Worm (Caenorhabditis elegans) whole organism, L1 larva: ENCODE data around the gene egl-27.

ENCODE experiments used
- C04F5.9 ChIP-seq: sonication (generic microtip); optimal IDR thresholded peaks from 2 replicates; lab custom pipeline; 2016; ENCODE audit warnings: missing genetic modification characterization, missing compliant biosample characterization
- C16A3.4 ChIP-seq: fragments of 150-350 bp; optimal IDR thresholded peaks from 2 replicates; lab custom pipeline; 2014; ENCODE audit warnings: missing biosample characterization, missing genetic modification characterization
- F16B12.6 ChIP-seq: fragments of 150-350 bp; optimal IDR thresholded peaks from 2 replicates; lab custom pipeline; 2014; ENCODE audit warnings: missing biosample characterization, missing genetic modification characterization
- aha-1 ChIP-seq: fragments of 150-350 bp; optimal IDR thresholded peaks from 2 replicates; lab custom pipeline; 2014; ENCODE audit warnings: missing biosample characterization, missing genetic modification characterization
- aly-2 ChIP-seq: fragments of 150-350 bp; optimal IDR thresholded peaks from 2 replicates; lab custom pipeline; 2014; ENCODE audit warnings: missing biosample characterization, missing genetic modification characterization
- ama-1 ChIP-seq: fragments of 150-350 bp; optimal IDR thresholded peaks from 2 replicates; lab custom pipeline; 2014
- ceh-63 ChIP-seq: fragments of 200-800 bp; sonication (Bioruptor generic); optimal IDR thresholded peaks from 2 replicates; lab custom pipeline; 2018; ENCODE audit warnings: mild to moderate bottlenecking, missing genetic modification characterization, missing compliant biosample characterization
- ceh-8 ChIP-seq: fragments of 200-800 bp; sonication (Bioruptor generic); optimal IDR thresholded peaks from 2 replicates; lab custom pipeline; 2018; ENCODE audit warnings: mild to moderate bottlenecking, missing genetic modification characterization, moderate library complexity, missing compliant biosample characterization
- ceh-88 ChIP-seq: fragments of 200-800 bp; sonication (Bioruptor generic); IDR thresholded peaks from 2 replicates; pipeline ENCODE4 v1.3.6; 2022; ENCODE audit warnings: missing genetic modification characterization, missing compliant biosample characterization
- ceh-90 ChIP-seq: sonication (generic microtip); optimal IDR thresholded peaks from 2 replicates; lab custom pipeline; 2016; ENCODE audit warnings: missing genetic modification characterization, missing compliant biosample characterization
- dpl-1 ChIP-seq, 3 experiments: fragments of 150-350 bp in 2 of 3; sonication (generic microtip) in 1 of 3; optimal IDR thresholded peaks; 2 replicates each; lab custom pipeline; 2014 to 2017; ENCODE audit warnings: missing biosample characterization in 3 of 3, missing genetic modification characterization in 3 of 3, missing genetic modification reagents in 3 of 3
- efl-3 ChIP-seq: fragments of 200-800 bp; sonication (Bioruptor generic); optimal IDR thresholded peaks from 2 replicates; lab custom pipeline; 2018; ENCODE audit warnings: mild to moderate bottlenecking, missing genetic modification characterization, missing compliant biosample characterization
- egl-13 ChIP-seq: sonication (generic microtip); optimal IDR thresholded peaks from 2 replicates; lab custom pipeline; 2016; ENCODE audit warnings: missing genotype, missing genetic modification reagents, missing genetic modification characterization, missing compliant biosample characterization
- egl-27 ChIP-seq, 2 experiments: fragments of 150-350 bp in 1 of 2; sonication (generic microtip); optimal IDR thresholded peaks; 3 replicates each; lab custom pipeline; 2017 to 2018; ENCODE audit warnings: missing biosample characterization in 2 of 2, missing genetic modification characterization in 2 of 2, missing genetic modification reagents in 2 of 2
- elt-2 ChIP-seq: sonication (generic microtip); optimal IDR thresholded peaks from 2 replicates; lab custom pipeline; 2016; ENCODE audit warnings: missing genetic modification characterization, mild to moderate bottlenecking, inconsistent platforms, missing compliant biosample characterization, missing genetic modification reagents
- ets-5 ChIP-seq: fragments of 200-800 bp; sonication (Bioruptor generic); IDR thresholded peaks from 2 replicates; pipeline ENCODE4 v1.3.6; 2022; ENCODE audit warnings: missing genetic modification characterization, missing compliant biosample characterization
- fkh-8 ChIP-seq: sonication (generic microtip); optimal IDR thresholded peaks from 2 replicates; lab custom pipeline; 2016; ENCODE audit warnings: mild to moderate bottlenecking, missing genetic modification characterization, missing compliant biosample characterization
- grh-1 ChIP-seq: fragments of 200-800 bp; sonication (Bioruptor generic); IDR thresholded peaks from 2 replicates; pipeline ENCODE4 v1.3.6; 2022; ENCODE audit warnings: missing genetic modification reagents, missing genetic modification characterization, missing compliant biosample characterization
- hlh-17 ChIP-seq: fragments of 200-800 bp; sonication (Bioruptor generic); optimal IDR thresholded peaks from 2 replicates; lab custom pipeline; 2018; ENCODE audit warnings: missing genetic modification characterization, mild to moderate bottlenecking, missing compliant biosample characterization, moderate library complexity, borderline replicate concordance
- hlh-4 ChIP-seq: sonication (generic microtip); optimal IDR thresholded peaks from 2 replicates; lab custom pipeline; 2016; ENCODE audit warnings: mild to moderate bottlenecking, missing genetic modification characterization, missing compliant biosample characterization
- irx-1 ChIP-seq: sonication (generic microtip); optimal IDR thresholded peaks from 2 replicates; lab custom pipeline; 2016; ENCODE audit warnings: missing genetic modification characterization, missing compliant biosample characterization
- jun-1 ChIP-seq: fragments of 150-350 bp; optimal IDR thresholded peaks from 2 replicates; lab custom pipeline; 2014; ENCODE audit warnings: missing biosample characterization, missing genetic modification reagents, missing genetic modification characterization
- lin-13 ChIP-seq: fragments of 150-350 bp; optimal IDR thresholded peaks from 2 replicates; lab custom pipeline; 2014; ENCODE audit warnings: missing biosample characterization, missing genetic modification reagents, missing genetic modification characterization
- lin-35 ChIP-seq, 2 experiments: fragments of 150-350 bp; optimal IDR thresholded peaks; 2 replicates each; lab custom pipeline; 2014; ENCODE audit warnings: missing biosample characterization in 2 of 2, missing genetic modification characterization in 2 of 2, missing genetic modification reagents in 2 of 2
- lin-39 ChIP-seq: fragments of 150-350 bp; optimal IDR thresholded peaks from 2 replicates; lab custom pipeline; 2014; ENCODE audit warnings: missing biosample characterization, missing genetic modification reagents, missing genetic modification characterization
- lir-3 ChIP-seq: sonication (generic microtip); optimal IDR thresholded peaks from 2 replicates; lab custom pipeline; 2016; ENCODE audit warnings: mild to moderate bottlenecking, missing genetic modification characterization, moderate library complexity, missing compliant biosample characterization; ENCODE audit not compliant: poor library complexity
- mdl-1 ChIP-seq, 2 experiments: fragments of 150-350 bp; optimal IDR thresholded peaks; 2 replicates each; lab custom pipeline; 2014 to 2017; ENCODE audit warnings: missing biosample characterization in 2 of 2, missing genetic modification characterization in 2 of 2, inconsistent platforms in 1 of 2
- mef-2 ChIP-seq: fragments of 150-350 bp; optimal IDR thresholded peaks from 2 replicates; lab custom pipeline; 2014; ENCODE audit warnings: missing biosample characterization, missing genetic modification characterization
- nhr-19 ChIP-seq: fragments of 200-800 bp; sonication (Bioruptor generic); conservative IDR thresholded peaks from 2 replicates; pipeline ENCODE4 v1.3.6; 2022; ENCODE audit warnings: missing genetic modification characterization, missing compliant biosample characterization
- nhr-20 ChIP-seq: sonication (generic microtip); optimal IDR thresholded peaks from 2 replicates; lab custom pipeline; 2016; ENCODE audit warnings: mild to moderate bottlenecking, missing genetic modification characterization, missing compliant biosample characterization
- nhr-237 ChIP-seq: fragments of 150-350 bp; optimal IDR thresholded peaks from 2 replicates; lab custom pipeline; 2014; ENCODE audit warnings: missing biosample characterization, missing genetic modification characterization
- nhr-71 ChIP-seq: sonication (generic microtip); optimal IDR thresholded peaks from 2 replicates; lab custom pipeline; 2016; ENCODE audit warnings: mild to moderate bottlenecking, missing genetic modification characterization, moderate library complexity, missing compliant biosample characterization
- nhr-77 ChIP-seq: fragments of 150-350 bp; optimal IDR thresholded peaks from 2 replicates; lab custom pipeline; 2014; ENCODE audit warnings: missing biosample characterization, missing genetic modification characterization
- nhr-84 ChIP-seq: sonication (generic microtip); optimal IDR thresholded peaks from 2 replicates; lab custom pipeline; 2017; ENCODE audit warnings: missing biosample characterization, missing genetic modification characterization
- nhr-85 ChIP-seq: sonication (generic microtip); peaks from one replicate; lab custom pipeline; 2016; ENCODE audit warnings: missing genetic modification characterization, inconsistent platforms, missing compliant biosample characterization
- pag-3 ChIP-seq: sonication (generic microtip); optimal IDR thresholded peaks from 2 replicates; lab custom pipeline; 2017; ENCODE audit warnings: missing genetic modification characterization, mild to moderate bottlenecking, missing compliant biosample characterization, antibody characterized with exemption, borderline replicate concordance; ENCODE audit not compliant: insufficient read depth
- pqm-1 ChIP-seq: sonication (generic microtip); optimal IDR thresholded peaks from 3 replicates; lab custom pipeline; 2017; ENCODE audit warnings: missing biosample characterization, missing genetic modification characterization
- rnt-1 ChIP-seq: sonication (generic microtip); optimal IDR thresholded peaks from 2 replicates; lab custom pipeline; 2016; ENCODE audit warnings: mild to moderate bottlenecking, missing genetic modification characterization, moderate library complexity, missing compliant biosample characterization
- skn-1 ChIP-seq: fragments of 150-350 bp; optimal IDR thresholded peaks from 2 replicates; lab custom pipeline; 2014; ENCODE audit warnings: missing biosample characterization, missing genetic modification characterization
- snpc-4 ChIP-seq: fragments of 150-350 bp; optimal IDR thresholded peaks from 2 replicates; lab custom pipeline; 2014; ENCODE audit warnings: missing biosample characterization, missing genetic modification characterization
- snu-23 ChIP-seq: sonication (generic microtip); optimal IDR thresholded peaks from 2 replicates; lab custom pipeline; 2016; ENCODE audit warnings: missing genetic modification characterization, missing compliant biosample characterization
- swsn-7 ChIP-seq: sonication (generic microtip); optimal IDR thresholded peaks from 2 replicates; lab custom pipeline; 2016; ENCODE audit warnings: missing genetic modification characterization, missing compliant biosample characterization
- tbx-2 ChIP-seq: sonication (generic microtip); optimal IDR thresholded peaks from 2 replicates; lab custom pipeline; 2016; ENCODE audit warnings: missing genetic modification characterization, missing compliant biosample characterization
- tlp-1 ChIP-seq: fragments of 150-350 bp; optimal IDR thresholded peaks from 2 replicates; lab custom pipeline; 2014; ENCODE audit warnings: missing biosample characterization, missing genetic modification characterization
- unc-130 ChIP-seq: fragments of 150-350 bp; optimal IDR thresholded peaks from 2 replicates; lab custom pipeline; 2017; ENCODE audit warnings: missing biosample characterization, missing genetic modification characterization, inconsistent platforms
- unc-30 ChIP-seq: sonication (generic microtip); optimal IDR thresholded peaks from 2 replicates; lab custom pipeline; 2017; ENCODE audit warnings: missing biosample characterization, missing genetic modification characterization
- unc-62 ChIP-seq: fragments of 150-350 bp; optimal IDR thresholded peaks from 2 replicates; lab custom pipeline; 2014; ENCODE audit warnings: missing biosample characterization, missing genetic modification reagents, missing genetic modification characterization
- unc-86 ChIP-seq: sonication (generic microtip); optimal IDR thresholded peaks from 2 replicates; lab custom pipeline; 2016; ENCODE audit warnings: missing genetic modification characterization, missing compliant biosample characterization
- unc-98 ChIP-seq: fragments of 200-800 bp; sonication (Bioruptor generic); IDR thresholded peaks from 2 replicates; pipeline ENCODE4 v1.3.6; 2022; ENCODE audit warnings: missing genetic modification characterization, missing compliant biosample characterization
- vab-15 ChIP-seq: sonication (generic microtip); optimal IDR thresholded peaks from 2 replicates; lab custom pipeline; 2017; ENCODE audit warnings: missing genotype, mild to moderate bottlenecking, missing genetic modification characterization, missing compliant biosample characterization
- zag-1 ChIP-seq: fragments of 150-350 bp; optimal IDR thresholded peaks from 2 replicates; lab custom pipeline; 2014; ENCODE audit warnings: missing biosample characterization, missing genetic modification characterization
- ztf-11 ChIP-seq, 2 experiments: sonication (generic microtip); optimal IDR thresholded peaks; 2 replicates each; lab custom pipeline; 2016 to 2017; ENCODE audit warnings: missing genetic modification characterization in 2 of 2, missing biosample characterization in 1 of 2, missing compliant biosample characterization in 1 of 2
- ztf-4 ChIP-seq: fragments of 150-350 bp; optimal IDR thresholded peaks from 2 replicates; lab custom pipeline; 2014; ENCODE audit warnings: missing biosample characterization, missing genetic modification characterization

egl-27 gene

DNA sequence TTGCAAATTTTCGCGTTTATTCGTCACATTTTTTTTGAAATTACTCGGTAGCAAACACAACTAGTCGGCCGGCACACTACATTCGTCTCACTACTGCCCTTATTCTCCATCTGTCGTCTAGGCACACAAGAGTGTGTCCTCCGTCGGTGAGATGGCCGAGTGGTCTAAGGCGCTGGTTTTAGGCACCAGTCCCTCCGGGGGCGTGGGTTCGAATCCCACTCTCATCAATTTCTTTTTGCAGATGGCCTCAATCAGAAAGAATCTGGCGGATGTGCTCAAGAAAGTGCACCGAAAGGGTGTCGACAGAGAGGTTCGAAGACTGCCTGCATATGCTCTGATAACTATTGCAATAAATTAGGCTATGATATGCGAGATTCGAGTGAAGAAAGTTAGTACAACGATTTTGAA is 18.3 kb downstream of the egl-27 start (continued):
- TF ChIP-seq elt-2 (tag; lab: Kevin White, UChicago) (peak; percentile 30), ceh-8 (GFP tag; lab: Kevin White, UChicago) (no peak), nhr-84 (tag; lab: Kevin White, UChicago) (no peak), nhr-20 (peak; percentile 79), C16A3.4 (tag; lab: Kevin White, UChicago) (peak; percentile 75), ets-5 (GFP tag; lab: Robert Waterston, UW) (no peak), rnt-1 (peak; percentile 82), lir-3 (tag; lab: Kevin White, UChicago) (peak; percentile 20), unc-86 (peak; percentile 44), ama-1 (lab: Kevin White, UChicago) (peak; percentile 51), hlh-17 (GFP tag; lab: Kevin White, UChicago) (no peak), ceh-63 (no peak), snpc-4 (tag; lab: Kevin White, UChicago) (peak; percentile 44), mef-2 (no peak), aha-1 (tag; lab: Kevin White, UChicago) (no peak), lin-39 (tag; lab: Kevin White, UChicago) (no peak), nhr-85 (tag; lab: Kevin White, UChicago) (no peak), efl-3 (GFP tag; lab: Kevin White, UChicago) (no peak), nhr-71 (tag; lab: Kevin White, UChicago) (peak; percentile 79), tlp-1 (tag; lab: Kevin White, UChicago) (no peak), ceh-90 (tag; lab: Kevin White, UChicago) (no peak), egl-27 (tag; optimal IDR thresholded peaks at IDR 0.05; lab: Kevin White, UChicago) (peak; percentile 67 to 69), unc-30 (tag; lab: Kevin White, UChicago) (no peak), aly-2 (peak; percentile 18), hlh-4 (tag; lab: Kevin White, UChicago) (no peak), zag-1 (tag; lab: Kevin White, UChicago) (no peak), swsn-7 (tag; lab: Kevin White, UChicago) (peak; percentile 67), unc-62 (no peak), unc-130 (tag; lab: Kevin White, UChicago) (peak; percentile 15), F16B12.6 (tag; lab: Kevin White, UChicago) (no peak), mdl-1 (tag; optimal IDR thresholded peaks at IDR 0.05; lab: Kevin White, UChicago) (peak in 1 of 2 experiments; percentile 75), tbx-2 (peak; percentile 65), vab-15 (tag; lab: Kevin White, UChicago) (peak; percentile 22), grh-1 (GFP tag; lab: Robert Waterston, UW) (no peak), jun-1 (tag; lab: Kevin White, UChicago) (peak; percentile 65), skn-1 (peak; percentile 50), ceh-88 (peak; percentile 63), lin-35 (GFP tag; optimal IDR thresholded peaks at IDR 0.05; lab: Kevin White, UChicago) (peak; percentile 35 to 83), nhr-19 (GFP tag; lab: Robert Waterston, UW) (peak; percentile 79), pag-3 (tag; lab: Kevin White, UChicago) (no peak), irx-1 (tag; lab: Kevin White, UChicago) (peak; percentile 50), pqm-1 (tag; lab: Kevin White, UChicago) (no peak), nhr-237 (tag; lab: Kevin White, UChicago) (peak; percentile 27), nhr-77 (tag; lab: Kevin White, UChicago) (peak; percentile 75), ztf-4 (tag; lab: Kevin White, UChicago) (no peak), dpl-1 (GFP tag; optimal IDR thresholded peaks at IDR 0.05; lab: Kevin White, UChicago) (peak in 2 of 3 experiments; percentile 36 to 47), ztf-11 (tag; optimal IDR thresholded peaks at IDR 0.05; lab: Kevin White, UChicago) (peak in 1 of 2 experiments; percentile 10), fkh-8 (tag; lab: Kevin White, UChicago) (peak; percentile 74), unc-98 (no peak), egl-13 (tag; lab: Kevin White, UChicago) (no peak), snu-23 (GFP tag; lab: Kevin White, UChicago) (peak; percentile 85), lin-13 (GFP tag; lab: Kevin White, UChicago) (peak; percentile 78), C04F5.9 (tag; lab: Kevin White, UChicago) (peak; percentile 6)
